Worm (Caenorhabditis elegans) whole organism, mixed stage, embryonic: Measurements from ENCODE around the gene Y12A6A.1.
A peak's percentile ranks its signal among the peaks of the same experiment; 100 is the strongest.

Experiments used
- M03D4.4 ChIP-seq: sonication (generic microtip); optimal IDR thresholded peaks from 2 replicates; lab custom pipeline; 2017; ENCODE audit warnings: mild to moderate bottlenecking, missing genetic modification characterization, missing compliant biosample characterization
- bed-3 ChIP-seq: fragments of 200-800 bp; sonication (Bioruptor generic); optimal IDR thresholded peaks from 3 replicates; lab custom pipeline; 2018; ENCODE audit warnings: mild to moderate bottlenecking, missing genetic modification characterization, moderate library complexity, missing compliant biosample characterization
- blmp-1 ChIP-seq: fragments of 150-350 bp; optimal IDR thresholded peaks from 2 replicates; lab custom pipeline; 2014; ENCODE audit warnings: missing biosample characterization, missing genetic modification characterization
- ceh-39 ChIP-seq: fragments of 150-350 bp; optimal IDR thresholded peaks from 2 replicates; lab custom pipeline; 2014; ENCODE audit warnings: missing biosample characterization, missing genetic modification characterization
- ceh-43 ChIP-seq: fragments of 200-800 bp; sonication (Bioruptor generic); optimal IDR thresholded peaks from 2 replicates; lab custom pipeline; 2018; ENCODE audit warnings: mild to moderate bottlenecking, missing genetic modification characterization, moderate library complexity, missing compliant biosample characterization
- ceh-83 ChIP-seq: fragments of 200-800 bp; sonication (Bioruptor generic); optimal IDR thresholded peaks from 2 replicates; lab custom pipeline; 2018; ENCODE audit warnings: mild to moderate bottlenecking, missing genetic modification characterization, missing compliant biosample characterization
- ces-1 ChIP-seq: fragments of 150-350 bp; optimal IDR thresholded peaks from 2 replicates; lab custom pipeline; 2014; ENCODE audit warnings: missing biosample characterization, missing genetic modification reagents, missing genetic modification characterization
- cnd-1 ChIP-seq: fragments of 200-800 bp; sonication (Bioruptor generic); optimal IDR thresholded peaks from 2 replicates; lab custom pipeline; 2018; ENCODE audit warnings: mild to moderate bottlenecking, missing genetic modification characterization, missing compliant biosample characterization
- drap-1 ChIP-seq: fragments of 200-800 bp; sonication (Bioruptor generic); optimal IDR thresholded peaks from 3 replicates; lab custom pipeline; 2018; ENCODE audit warnings: mild to moderate bottlenecking, missing genetic modification characterization, missing compliant biosample characterization
- elt-1 ChIP-seq: sonication (generic microtip); optimal IDR thresholded peaks from 2 replicates; lab custom pipeline; 2017; ENCODE audit warnings: missing genetic modification characterization, mild to moderate bottlenecking, missing compliant biosample characterization, antibody characterized with exemption, moderate library complexity, borderline replicate concordance; ENCODE audit not compliant: insufficient read depth
- elt-3 ChIP-seq: fragments of 150-350 bp; optimal IDR thresholded peaks from 2 replicates; lab custom pipeline; 2014; ENCODE audit warnings: missing biosample characterization, missing genetic modification characterization
- flh-1 ChIP-seq: fragments of 200-800 bp; sonication (Bioruptor generic); optimal IDR thresholded peaks from 2 replicates; lab custom pipeline; 2018; ENCODE audit warnings: mild to moderate bottlenecking, missing genetic modification characterization, moderate library complexity, missing compliant biosample characterization
- ham-2 ChIP-seq: fragments of 200-800 bp; sonication (Bioruptor generic); optimal IDR thresholded peaks from 2 replicates; lab custom pipeline; 2018; ENCODE audit warnings: mild to moderate bottlenecking, missing genetic modification characterization, missing compliant biosample characterization
- hlh-1 ChIP-seq: fragments of 150-350 bp; optimal IDR thresholded peaks from 2 replicates; lab custom pipeline; 2014; ENCODE audit warnings: missing biosample characterization, missing genetic modification reagents, missing genetic modification characterization
- lin-13 ChIP-seq: fragments of 150-350 bp; optimal IDR thresholded peaks from 2 replicates; lab custom pipeline; 2014; ENCODE audit warnings: missing biosample characterization, missing genetic modification characterization
- lin-32 ChIP-seq: fragments of 200-800 bp; sonication (Bioruptor generic); optimal IDR thresholded peaks from 2 replicates; lab custom pipeline; 2018; ENCODE audit warnings: mild to moderate bottlenecking, missing genetic modification characterization, missing compliant biosample characterization
- lsy-2 ChIP-seq: fragments of 150-350 bp; optimal IDR thresholded peaks from 2 replicates; lab custom pipeline; 2014; ENCODE audit warnings: missing biosample characterization, missing genetic modification characterization
- mab-5 ChIP-seq: fragments of 150-350 bp; optimal IDR thresholded peaks from 2 replicates; lab custom pipeline; 2014; ENCODE audit warnings: missing biosample characterization, missing genetic modification characterization
- mep-1 ChIP-seq: fragments of 150-350 bp; optimal IDR thresholded peaks from 2 replicates; lab custom pipeline; 2017; ENCODE audit warnings: missing biosample characterization, missing genetic modification reagents, missing genetic modification characterization, inconsistent platforms
- mls-2 ChIP-seq: sonication (generic microtip); optimal IDR thresholded peaks from 2 replicates; lab custom pipeline; 2016; ENCODE audit warnings: mild to moderate bottlenecking, missing genetic modification characterization, moderate library complexity, missing compliant biosample characterization
- nhr-12 ChIP-seq: fragments of 150-350 bp; optimal IDR thresholded peaks from 2 replicates; lab custom pipeline; 2014; ENCODE audit warnings: missing biosample characterization, missing genetic modification characterization
- nhr-2 ChIP-seq: fragments of 150-350 bp; optimal IDR thresholded peaks from 2 replicates; lab custom pipeline; 2014; ENCODE audit warnings: missing biosample characterization, missing genetic modification characterization
- nhr-237 ChIP-seq: fragments of 150-350 bp; optimal IDR thresholded peaks from 2 replicates; lab custom pipeline; 2014; ENCODE audit warnings: missing biosample characterization, missing genetic modification characterization
- nhr-28 ChIP-seq: fragments of 150-350 bp; optimal IDR thresholded peaks from 2 replicates; lab custom pipeline; 2014; ENCODE audit warnings: missing biosample characterization, missing genetic modification characterization
- pha-4 ChIP-seq: fragments of 150-350 bp; optimal IDR thresholded peaks from 2 replicates; lab custom pipeline; 2018; ENCODE audit warnings: missing biosample characterization, missing genetic modification reagents, missing genetic modification characterization
- sem-2 ChIP-seq: fragments of 200-800 bp; sonication (Bioruptor generic); optimal IDR thresholded peaks from 2 replicates; lab custom pipeline; 2018; ENCODE audit warnings: mild to moderate bottlenecking, missing genetic modification characterization, missing compliant biosample characterization
- snpc-4 ChIP-seq: fragments of 150-350 bp; optimal IDR thresholded peaks from 2 replicates; lab custom pipeline; 2014; ENCODE audit warnings: missing biosample characterization, missing genetic modification characterization
- sptf-1 ChIP-seq: sonication (generic microtip); optimal IDR thresholded peaks from 2 replicates; lab custom pipeline; 2017; ENCODE audit warnings: mild to moderate bottlenecking, missing genetic modification characterization, moderate library complexity, missing compliant biosample characterization
- unc-120 ChIP-seq: sonication (generic microtip); optimal IDR thresholded peaks from 2 replicates; lab custom pipeline; 2017; ENCODE audit warnings: missing genetic modification characterization, missing compliant biosample characterization; ENCODE audit not compliant: poor library complexity, severe bottlenecking
- unc-39 ChIP-seq: fragments of 150-350 bp; optimal IDR thresholded peaks from 2 replicates; lab custom pipeline; 2014; ENCODE audit warnings: missing biosample characterization, missing genetic modification characterization
- unc-62 ChIP-seq: fragments of 150-350 bp; optimal IDR thresholded peaks from 2 replicates; lab custom pipeline; 2014; ENCODE audit warnings: missing biosample characterization, missing genetic modification reagents, missing genetic modification characterization
- zip-8 ChIP-seq: fragments of 150-350 bp; optimal IDR thresholded peaks from 2 replicates; lab custom pipeline; 2014; ENCODE audit warnings: missing biosample characterization, missing genetic modification characterization
- ztf-11 ChIP-seq: fragments of 150-350 bp; optimal IDR thresholded peaks from 2 replicates; lab custom pipeline; 2014; ENCODE audit warnings: missing biosample characterization, missing genetic modification characterization

Y12A6A.1 gene

ce11 chrX:13591953-13592352 is 29.6 kb downstream of the Y12A6A.1 start:
- TF ChIP-seq flh-1 (GFP tag; lab: Kevin White, UChicago) (no peak), M03D4.4 (no peak)

- TF ChIP-seq lin-32 (no peak), ceh-43 (no peak), hlh-1 (tag; lab: Kevin White, UChicago) (no peak), lsy-2 (no peak), ceh-83 (GFP tag; lab: Kevin White, UChicago) (no peak)
Measured at ce11 chrX:13591175-13591574, 30.4 kb downstream of the Y12A6A.1 start, which contains the start of gene col-44. TSS of gene col-44 (plus strand) at chrX:13591475.

- TF ChIP-seq mab-5, result no peak
- TF ChIP-seq elt-1 (tag; lab: Kevin White, UChicago), result no peak
- no peak for TF ChIP-seq lin-13
- no peak for TF ChIP-seq pha-4 (tag; lab: Kevin White, UChicago)
- TF ChIP-seq unc-39 (tag; lab: Kevin White, UChicago), result no peak
- no peak for TF ChIP-seq flh-1 (GFP tag; lab: Kevin White, UChicago)
- no peak for TF ChIP-seq nhr-28 (tag; lab: Kevin White, UChicago)
- no peak for TF ChIP-seq lin-32
- TF ChIP-seq ztf-11 (tag; lab: Kevin White, UChicago), result no peak
- TF ChIP-seq snpc-4 (tag; lab: Kevin White, UChicago), result no peak
- TF ChIP-seq ceh-43, result no peak
- no peak for TF ChIP-seq hlh-1 (tag; lab: Kevin White, UChicago)
- no peak for TF ChIP-seq M03D4.4
- no peak for TF ChIP-seq nhr-237
- no peak for TF ChIP-seq drap-1 (GFP tag; lab: Kevin White, UChicago)
- TF ChIP-seq bed-3 (GFP tag; lab: Kevin White, UChicago), result no peak
- no peak for TF ChIP-seq lsy-2
- TF ChIP-seq ham-2, result no peak
- TF ChIP-seq unc-62 (GFP tag; lab: Kevin White, UChicago), result no peak
Measured at ce11 chrX:13590688-13591087, 30.8 kb downstream of the Y12A6A.1 start.

ce11 chrX:13589735-13590134 is 31.8 kb downstream of the Y12A6A.1 start, which contains the start of gene col-9:
TSS of gene col-9 (plus strand) at chrX:13590035.
- no peak for TF ChIP-seq ham-2
- no peak for TF ChIP-seq pha-4 (tag; lab: Kevin White, UChicago)
- TF ChIP-seq zip-8 (tag; lab: Kevin White, UChicago), result no peak
- TF ChIP-seq ceh-43, result no peak
- TF ChIP-seq elt-1 (tag; lab: Kevin White, UChicago), result no peak
- TF ChIP-seq cnd-1 (tag; lab: Kevin White, UChicago), result no peak

ce11 chrX:13584725-13585371 is 36.7 kb downstream of the Y12A6A.1 start, which contains the start of gene unc-84:
TSS of gene unc-84 (plus strand) at chrX:13584775.
- TF ChIP-seq unc-39 (tag; lab: Kevin White, UChicago), result no peak
- peak; percentile 37 for TF ChIP-seq sptf-1 (tag; lab: Kevin White, UChicago)

ce11 chrX:13583895-13584344 is 37.6 kb downstream of the Y12A6A.1 start:
- TF ChIP-seq sptf-1 (tag; lab: Kevin White, UChicago) (peak; percentile 69), unc-39 (tag; lab: Kevin White, UChicago) (peak; percentile 1), cnd-1 (tag; lab: Kevin White, UChicago) (peak; percentile 70), nhr-12 (tag; lab: Kevin White, UChicago) (no peak), pha-4 (tag; lab: Kevin White, UChicago) (no peak), elt-3 (tag; lab: Kevin White, UChicago) (no peak), zip-8 (tag; lab: Kevin White, UChicago) (no peak), mep-1 (tag; lab: Kevin White, UChicago) (peak; percentile 46), unc-62 (GFP tag; lab: Kevin White, UChicago) (peak; percentile 70), nhr-2 (peak; percentile 90), lin-32 (peak; percentile 67), elt-1 (tag; lab: Kevin White, UChicago) (peak; percentile 27), ztf-11 (tag; lab: Kevin White, UChicago) (no peak), ces-1 (no peak), ceh-43 (peak; percentile 1), unc-120 (tag; lab: Kevin White, UChicago) (peak; percentile 10), blmp-1 (tag; lab: Kevin White, UChicago) (no peak), drap-1 (GFP tag; lab: Kevin White, UChicago) (peak; percentile 67), ceh-39 (peak; percentile 87), lsy-2 (no peak), hlh-1 (tag; lab: Kevin White, UChicago) (no peak), sem-2 (no peak), M03D4.4 (peak; percentile 26), lin-13 (no peak), mab-5 (no peak), mls-2 (tag; lab: Kevin White, UChicago) (peak; percentile 79), ham-2 (peak; percentile 63)
